Worm (Caenorhabditis elegans): ENCODE results near the gene nhr-37.

- TF ChIP-seq lin-38 (GFP tag; IDR thresholded peaks at IDR 0.05) (no peak), T26A8.4 (GFP tag; IDR thresholded peaks at IDR 0.05) (no peak), ceh-82 (tag; optimal IDR thresholded peaks at IDR 0.05) (no peak), lin-15B (tag; optimal IDR thresholded peaks at IDR 0.05) (no peak), ama-1 (optimal IDR thresholded peaks at IDR 0.05) (no peak), lin-13 (GFP tag; optimal IDR thresholded peaks at IDR 0.05) (no peak)
Observed at ce11 chrV:6632925-6633324, 10.9 kb downstream of the nhr-37 start, which contains the start of gene scd-2.

Data from whole organism, L4 larva.